Fruit fly (Drosophila melanogaster) whole organism, pupa: ENCODE measurements around the gene smog.

ENCODE experiments used
- CG12605 ChIP-seq: fragments of 200-800 bp; sonication (Bioruptor generic); IDR thresholded peaks from 2 replicates; pipeline ENCODE4 v1.3.6; 2022; ENCODE audit warnings: missing biosample characterization, missing genetic modification characterization
- CG15710 ChIP-seq: fragments of 200-800 bp; sonication (Bioruptor generic); optimal IDR thresholded peaks from 2 replicates; lab custom pipeline; 2018; ENCODE audit warnings: missing biosample characterization, mild to moderate bottlenecking, missing genetic modification characterization, moderate library complexity
- CG9948 ChIP-seq: fragments of 200-800 bp; sonication (Bioruptor generic); optimal IDR thresholded peaks from 2 replicates; lab custom pipeline; 2018; ENCODE audit warnings: missing biosample characterization, mild to moderate bottlenecking, missing genetic modification characterization, moderate library complexity
- EcR ChIP-seq: fragments of 200-800 bp; sonication (Bioruptor generic); optimal IDR thresholded peaks from 3 replicates; lab custom pipeline; 2019; ENCODE audit warnings: missing biosample characterization, missing genetic modification characterization, mild to moderate bottlenecking, moderate library complexity, missing genetic modification reagents
- Snoo ChIP-seq: fragments of 200-800 bp; sonication (Bioruptor generic); optimal IDR thresholded peaks from 3 replicates; lab custom pipeline; 2017; ENCODE audit warnings: missing biosample characterization, mild to moderate bottlenecking, missing genetic modification characterization, inconsistent platforms

dm6 chr2L:4852605-4853102, at the start of gene smog:
- TF ChIP-seq CG9948 (tag; lab: Kevin White, UChicago) (no peak), CG15710 (no peak), EcR (GFP tag; lab: Kevin White, UChicago) (no peak), CG12605 (no peak), Snoo (tag; lab: Kevin White, UChicago) (no peak)
